Fruit fly (Drosophila melanogaster) whole organism, pupa: ENCODE results near the gene CG2604.

ENCODE experiments used
- CG14655 ChIP-seq: fragments of 200-800 bp; sonication (Bioruptor generic); optimal IDR thresholded peaks from 3 replicates; lab custom pipeline; 2017; ENCODE audit warnings: mild to moderate bottlenecking, missing biosample characterization, missing genetic modification reagents, missing genetic modification characterization
- CG32121 ChIP-seq: fragments of 200-800 bp; sonication (Bioruptor generic); IDR thresholded peaks from 2 replicates; pipeline ENCODE4 v1.3.6; 2022; ENCODE audit warnings: missing biosample characterization, missing genetic modification characterization
- CG34367 ChIP-seq: fragments of 200-800 bp; sonication (Bioruptor generic); optimal IDR thresholded peaks from 2 replicates; lab custom pipeline; 2018; ENCODE audit warnings: missing biosample characterization, mild to moderate bottlenecking, missing genetic modification characterization
- CG8159 ChIP-seq: fragments of 200-800 bp; sonication (Bioruptor generic); optimal IDR thresholded peaks from 3 replicates; lab custom pipeline; 2018; ENCODE audit warnings: missing biosample characterization, mild to moderate bottlenecking, missing genetic modification characterization, moderate library complexity
- D1 ChIP-seq: fragments of 200-800 bp; sonication (Bioruptor generic); optimal IDR thresholded peaks from 2 replicates; lab custom pipeline; 2018; ENCODE audit warnings: missing biosample characterization, mild to moderate bottlenecking, missing genetic modification characterization, moderate library complexity
- EcR ChIP-seq: fragments of 200-800 bp; sonication (Bioruptor generic); optimal IDR thresholded peaks from 3 replicates; lab custom pipeline; 2019; ENCODE audit warnings: missing biosample characterization, missing genetic modification characterization, mild to moderate bottlenecking, moderate library complexity, missing genetic modification reagents
- Ets98B ChIP-seq: fragments of 200-800 bp; sonication (Bioruptor generic); IDR thresholded peaks from 2 replicates; pipeline ENCODE4 v1.3.6; 2022; ENCODE audit warnings: missing biosample characterization, missing genetic modification characterization
- Pif1A ChIP-seq: fragments of 200-800 bp; sonication (Bioruptor generic); optimal IDR thresholded peaks from 3 replicates; lab custom pipeline; 2016; ENCODE audit warnings: missing biosample characterization, missing genetic modification characterization
- Pif1B ChIP-seq: fragments of 200-800 bp; sonication (Bioruptor generic); optimal IDR thresholded peaks from 3 replicates; lab custom pipeline; 2016; ENCODE audit warnings: missing biosample characterization, missing genetic modification characterization
- rn ChIP-seq: fragments of 200-800 bp; sonication (Bioruptor generic); IDR thresholded peaks from 2 replicates; pipeline ENCODE4 v1.3.6; 2022; ENCODE audit warnings: missing biosample characterization, missing genetic modification characterization

- TF ChIP-seq CG14655 (GFP tag; lab: Kevin White, UChicago): no peak
- no peak for TF ChIP-seq CG32121 (GFP tag; lab: Robert Waterston, UW)
- TF ChIP-seq CG34367 (tag; lab: Kevin White, UChicago): no peak
- no peak for TF ChIP-seq Pif1B
- TF ChIP-seq rn (GFP tag; lab: Robert Waterston, UW): no peak
- TF ChIP-seq EcR (GFP tag; lab: Kevin White, UChicago): no peak
- TF ChIP-seq Pif1A: no peak
- no peak for TF ChIP-seq D1 (tag; lab: Kevin White, UChicago)
- TF ChIP-seq Ets98B: no peak
- TF ChIP-seq CG8159 (tag; lab: Kevin White, UChicago): no peak
Measured at dm6 chr3R:5261262-5261661, 38.1 kb upstream of the CG2604 start.
